Fruit fly (Drosophila melanogaster) whole organism, wandering third instar larva: ENCODE measurements around the gene nac.

ENCODE experiments used
- Abd-B ChIP-seq: fragments of >200 bp; optimal IDR thresholded peaks from 2 replicates; lab custom pipeline; 2017; ENCODE audit warnings: missing biosample characterization, missing genetic modification characterization
- CG9705 ChIP-seq: fragments of 200-800 bp; sonication (Bioruptor generic); optimal IDR thresholded peaks from 2 replicates; lab custom pipeline; 2018; ENCODE audit warnings: missing biosample characterization, mild to moderate bottlenecking, missing genetic modification characterization
- GATAd ChIP-seq: sonication (Bioruptor generic); optimal IDR thresholded peaks from 2 replicates; lab custom pipeline; 2016; ENCODE audit warnings: missing biosample characterization, missing genetic modification characterization
- HLH106 ChIP-seq: fragments of 200-800 bp; optimal IDR thresholded peaks from 3 replicates; lab custom pipeline; 2019; ENCODE audit warnings: missing biosample characterization, mild to moderate bottlenecking, missing genetic modification characterization, moderate library complexity
- Hnf4 ChIP-seq: fragments of 200-800 bp; sonication (Bioruptor generic); optimal IDR thresholded peaks from 2 replicates; lab custom pipeline; 2016; ENCODE audit warnings: missing biosample characterization, mild to moderate bottlenecking, missing genetic modification characterization
- OdsH ChIP-seq: fragments of 200-800 bp; sonication (Bioruptor generic); optimal IDR thresholded peaks from 2 replicates; lab custom pipeline; 2016; ENCODE audit warnings: missing biosample characterization, mild to moderate bottlenecking, missing genetic modification characterization
- brk ChIP-seq: fragments of 200-800 bp; sonication (Bioruptor generic); optimal IDR thresholded peaks from 2 replicates; lab custom pipeline; 2016; ENCODE audit warnings: missing biosample characterization, mild to moderate bottlenecking, missing genetic modification characterization
- dl ChIP-seq, 2 experiments: fragments of 175-275, 200-275 bp in 1 of 2; fragments of 200-275 bp in 1 of 2; sonication (Bioruptor generic); optimal IDR thresholded peaks; lab custom pipeline; 2018; ENCODE audit warnings: mild to moderate bottlenecking in 2 of 2, missing biosample characterization in 2 of 2, missing genetic modification characterization in 2 of 2, moderate library complexity in 2 of 2; ENCODE audit not compliant: partially characterized antibody in 2 of 2, insufficient read depth in 1 of 2
- dmrt93B ChIP-seq: fragments of 200-800 bp; sonication (Bioruptor generic); optimal IDR thresholded peaks from 2 replicates; lab custom pipeline; 2018; ENCODE audit warnings: missing biosample characterization, mild to moderate bottlenecking, missing genetic modification characterization
- psq ChIP-seq: fragments of 200-800 bp; sonication (Bioruptor generic); optimal IDR thresholded peaks from 3 replicates; lab custom pipeline; 2017; ENCODE audit warnings: missing biosample characterization, mild to moderate bottlenecking, missing genetic modification characterization, moderate library complexity
- woc ChIP-seq: sonication (Bioruptor generic); optimal IDR thresholded peaks from 2 replicates; lab custom pipeline; 2016; ENCODE audit warnings: missing biosample characterization, mild to moderate bottlenecking, missing genetic modification characterization

dm6 chr3R:8254347-8254746 lies 49.5 kb downstream of the nac start:
- TF ChIP-seq dmrt93B, result no peak
- TF ChIP-seq dl (GFP tag; optimal IDR thresholded peaks at IDR 0.05; lab: Kevin White, UChicago; ENCODE audit: insufficient read depth in 1 of 2, partially characterized antibody in 2 of 2), result no peak
- no peak for TF ChIP-seq HLH106 (tag; lab: Kevin White, UChicago)
- no peak for TF ChIP-seq brk (GFP tag; lab: Kevin White, UChicago)
- no peak for TF ChIP-seq GATAd (GFP tag; lab: Kevin White, UChicago)
- TF ChIP-seq woc (GFP tag; lab: Kevin White, UChicago), result no peak
- no peak for TF ChIP-seq Abd-B (GFP tag; lab: Kevin White, UChicago)
- no peak for TF ChIP-seq OdsH
- no peak for TF ChIP-seq psq
- no peak for TF ChIP-seq Hnf4 (GFP tag; lab: Kevin White, UChicago)
- TF ChIP-seq CG9705, result no peak
